Worm (Caenorhabditis elegans): ENCODE measurements around the gene C27D9.2.
A peak's percentile ranks its signal among the peaks of the same experiment; 100 is the strongest.

C27D9.2 gene

DNA sequence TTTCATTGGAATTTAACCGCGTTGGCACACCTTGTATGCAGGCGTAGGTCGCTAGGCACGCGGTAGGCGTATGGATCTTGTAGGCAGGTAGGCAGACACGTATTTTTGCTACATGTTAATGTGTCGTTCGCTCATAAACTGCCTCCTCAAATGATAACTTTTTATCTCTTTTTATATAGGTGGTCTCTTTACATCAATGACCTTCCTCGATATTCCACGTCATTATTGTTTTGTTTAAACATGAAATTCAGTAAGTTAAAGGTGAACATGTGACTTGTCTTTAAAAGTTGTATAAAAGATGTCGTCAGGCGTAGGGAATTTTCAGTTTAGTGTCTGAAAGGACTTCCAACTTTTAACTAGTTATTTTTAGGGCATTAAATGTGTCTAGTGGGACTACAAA lies 9.0 kb downstream of the C27D9.2 start:
- no peak for TF ChIP-seq fkh-10 (GFP tag; optimal IDR thresholded peaks at IDR 0.05)
- TF ChIP-seq elt-2 (tag; optimal IDR thresholded peaks at IDR 0.05) = no peak
- TF ChIP-seq F13H6.1 (tag; optimal IDR thresholded peaks at IDR 0.05) = no peak
- TF ChIP-seq tbx-7 (tag; optimal IDR thresholded peaks at IDR 0.05) = no peak
- no peak for TF ChIP-seq mec-3 (tag; optimal IDR thresholded peaks at IDR 0.05; ENCODE audit: borderline replicate concordance)
- TF ChIP-seq unc-86 (tag; optimal IDR thresholded peaks at IDR 0.05) = no peak
- TF ChIP-seq ceh-34 (tag; optimal IDR thresholded peaks at IDR 0.05) = no peak
- TF ChIP-seq che-1 (tag; optimal IDR thresholded peaks at IDR 0.05) = no peak
- no peak for TF ChIP-seq tbx-2 (tag; optimal IDR thresholded peaks at IDR 0.05)

- no peak for TF ChIP-seq elt-4 (tag; optimal IDR thresholded peaks at IDR 0.05)
- peak; percentile 22 for TF ChIP-seq hlh-30 (tag; optimal IDR thresholded peaks at IDR 0.05; ENCODE audit: insufficient read depth)
Measured at ce11 chrII:4747063-4747462, 9.6 kb downstream of the C27D9.2 start.

- TF ChIP-seq ztf-16 (tag; optimal IDR thresholded peaks at IDR 0.05) = no peak
- no peak for TF ChIP-seq nfya-1 (tag; optimal IDR thresholded peaks at IDR 0.05)
- TF ChIP-seq eyg-1 (tag; optimal IDR thresholded peaks at IDR 0.05) = no peak
- TF ChIP-seq ceh-14 (tag; optimal IDR thresholded peaks at IDR 0.05) = no peak
- no peak for TF ChIP-seq ceh-18 (tag; optimal IDR thresholded peaks at IDR 0.05)
- no peak for TF ChIP-seq ceh-45 (GFP tag; IDR thresholded peaks at IDR 0.05)
- no peak for TF ChIP-seq lin-11 (tag; optimal IDR thresholded peaks at IDR 0.05)
- TF ChIP-seq ref-2 (tag; optimal IDR thresholded peaks at IDR 0.05) = no peak
- no peak for TF ChIP-seq syd-9 (tag; optimal IDR thresholded peaks at IDR 0.05)
- TF ChIP-seq unc-42 (tag; optimal IDR thresholded peaks at IDR 0.05) = no peak
- TF ChIP-seq rnt-1 (tag; optimal IDR thresholded peaks at IDR 0.05) = no peak
- TF ChIP-seq nhr-232 (tag; optimal IDR thresholded peaks at IDR 0.05) = no peak
- no peak for TF ChIP-seq che-1 (tag; optimal IDR thresholded peaks at IDR 0.05)
- TF ChIP-seq pha-2 (tag; optimal IDR thresholded peaks at IDR 0.05) = no peak
- no peak for TF ChIP-seq ceh-31 (tag; optimal IDR thresholded peaks at IDR 0.05)
- TF ChIP-seq ceh-6 (GFP tag; optimal IDR thresholded peaks at IDR 0.05) = no peak
Measured at ce11 chrII:4745281-4745680, 11.4 kb downstream of the C27D9.2 start.

- no peak for TF ChIP-seq ceh-34 (tag; optimal IDR thresholded peaks at IDR 0.05)
- no peak for TF ChIP-seq gmeb-2 (tag; optimal IDR thresholded peaks at IDR 0.05)
- TF ChIP-seq ref-2 (tag; optimal IDR thresholded peaks at IDR 0.05) = no peak
- no peak for TF ChIP-seq pax-1 (tag; optimal IDR thresholded peaks at IDR 0.05)
- TF ChIP-seq hlh-30 (tag; optimal IDR thresholded peaks at IDR 0.05; ENCODE audit: insufficient read depth) = no peak
- TF ChIP-seq unc-3 (GFP tag; conservative IDR thresholded peaks at IDR 0.05) = no peak
- no peak for TF ChIP-seq unc-3 (tag; optimal IDR thresholded peaks at IDR 0.05)
- TF ChIP-seq ceh-48 (tag; optimal IDR thresholded peaks at IDR 0.05) = no peak
- no peak for TF ChIP-seq sox-2 (GFP tag; IDR thresholded peaks at IDR 0.05)
- no peak for TF ChIP-seq lin-11 (tag; optimal IDR thresholded peaks at IDR 0.05)
- no peak for TF ChIP-seq sox-4 (tag; optimal IDR thresholded peaks at IDR 0.05)
- TF ChIP-seq ceh-30 (tag; optimal IDR thresholded peaks at IDR 0.05) = no peak
- no peak for TF ChIP-seq nfya-1 (tag; optimal IDR thresholded peaks at IDR 0.05)
- TF ChIP-seq nhr-232 (tag; optimal IDR thresholded peaks at IDR 0.05) = no peak
- no peak for TF ChIP-seq pag-3 (tag; optimal IDR thresholded peaks at IDR 0.05; ENCODE audit: borderline replicate concordance)
- TF ChIP-seq tbx-7 (tag; optimal IDR thresholded peaks at IDR 0.05) = no peak
- TF ChIP-seq odd-2 (tag; optimal IDR thresholded peaks at IDR 0.05) = no peak
Measured at ce11 chrII:4741527-4742187, 15.0 kb downstream of the C27D9.2 start, which contains the start of gene acs-11. Gene acs-11, plus strand, starts transcription at chrII:4742137.

All from whole organism, late embryonic.